Worm (Caenorhabditis elegans): ENCODE results near the gene chil-7.

DNA sequence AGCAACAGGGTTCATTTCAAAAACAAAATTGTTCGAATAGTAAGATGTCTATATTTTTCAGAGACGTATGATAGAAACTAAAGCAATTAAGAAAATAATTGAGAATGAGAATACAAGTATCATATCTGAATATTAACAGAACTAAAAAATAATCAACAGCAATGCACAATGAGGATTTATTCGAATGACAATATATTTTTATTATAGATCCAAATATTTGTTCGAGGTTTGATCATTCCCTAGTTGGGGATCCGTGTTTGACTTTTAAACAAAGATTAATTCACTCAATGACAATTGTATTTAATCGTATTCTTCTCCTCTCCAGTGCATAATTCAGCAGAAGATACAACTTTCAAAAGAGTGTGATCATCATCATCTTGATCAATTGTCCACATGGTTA, 8.8 kb downstream of the chil-7 start, which contains the start of gene C08H9.18:
- TF ChIP-seq ztf-23 (GFP tag; IDR thresholded peaks at IDR 0.05), result no peak
- TF ChIP-seq ref-1 (GFP tag; conservative IDR thresholded peaks at IDR 0.05), result no peak
- TF ChIP-seq klf-2 (GFP tag; conservative IDR thresholded peaks at IDR 0.05), result no peak
- no peak for TF ChIP-seq tab-1 (GFP tag; IDR thresholded peaks at IDR 0.05)

Data from whole organism, midembryonic.